Worm (Caenorhabditis elegans): ENCODE data around the gene Y48G9A.11.

DNA sequence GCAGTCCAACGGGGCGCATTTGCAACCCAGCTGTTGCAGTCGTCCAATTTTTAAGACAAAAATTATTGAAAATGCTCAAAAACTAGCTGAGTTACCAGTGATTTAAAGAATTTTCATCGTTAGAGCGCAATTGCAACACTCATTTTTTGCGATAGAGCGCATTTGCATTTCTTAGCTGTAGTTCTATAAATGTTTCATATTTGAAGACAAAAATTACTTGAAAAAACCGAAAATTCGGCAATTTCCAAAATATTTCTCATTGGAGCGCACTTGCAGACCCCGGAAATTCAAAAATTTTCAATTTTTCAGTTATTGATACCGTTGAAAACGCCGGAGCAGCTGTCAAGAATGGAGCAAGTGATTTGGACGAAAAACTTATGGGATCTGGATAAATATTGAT is 4.7 kb downstream of the Y48G9A.11 start:
- TF ChIP-seq hlh-4 (tag; optimal IDR thresholded peaks at IDR 0.05) (no peak), hlh-17 (GFP tag; optimal IDR thresholded peaks at IDR 0.05; ENCODE audit: borderline replicate concordance) (no peak), skn-1 (tag; optimal IDR thresholded peaks at IDR 0.05) (no peak), isw-1 (GFP tag; IDR thresholded peaks at IDR 0.05) (no peak), lin-35 (GFP tag; optimal IDR thresholded peaks at IDR 0.05) (no peak), C34B4.2 (tag; optimal IDR thresholded peaks at IDR 0.05) (no peak), lin-13 (GFP tag; optimal IDR thresholded peaks at IDR 0.05) (no peak), zag-1 (tag; optimal IDR thresholded peaks at IDR 0.05) (no peak)

Data from whole organism, L1 larva.